Fruit fly (Drosophila melanogaster) whole organism, wandering third instar larva: ENCODE data around the gene Fur1.

Experiments
- Dfd ChIP-seq: fragments of >200 bp; optimal IDR thresholded peaks from 2 replicates; lab custom pipeline; 2017; ENCODE audit warnings: missing biosample characterization, missing genetic modification characterization
- Dif ChIP-seq: fragments of 200-275, 200-300 bp; sonication (Bioruptor generic); optimal IDR thresholded peaks from 2 replicates; lab custom pipeline; 2018; ENCODE audit warnings: missing biosample characterization, missing genetic modification characterization; ENCODE audit not compliant: partially characterized antibody
- GATAd ChIP-seq: sonication (Bioruptor generic); optimal IDR thresholded peaks from 2 replicates; lab custom pipeline; 2016; ENCODE audit warnings: missing biosample characterization, missing genetic modification characterization
- HLH106 ChIP-seq: fragments of 200-800 bp; optimal IDR thresholded peaks from 3 replicates; lab custom pipeline; 2019; ENCODE audit warnings: missing biosample characterization, mild to moderate bottlenecking, missing genetic modification characterization, moderate library complexity
- Hnf4 ChIP-seq: fragments of 200-800 bp; sonication (Bioruptor generic); optimal IDR thresholded peaks from 2 replicates; lab custom pipeline; 2016; ENCODE audit warnings: missing biosample characterization, mild to moderate bottlenecking, missing genetic modification characterization
- Hr78 ChIP-seq: fragments of >200 bp; optimal IDR thresholded peaks from 2 replicates; lab custom pipeline; 2017; ENCODE audit warnings: missing biosample characterization, missing genetic modification characterization
- Hr83 ChIP-seq: fragments of 200-300 bp; sonication (Bioruptor generic); optimal IDR thresholded peaks from 2 replicates; lab custom pipeline; 2016; ENCODE audit warnings: missing biosample characterization, mild to moderate bottlenecking, missing genetic modification characterization, moderate library complexity; ENCODE audit not compliant: poor library complexity, severe bottlenecking
- Jra ChIP-seq: sonication (Bioruptor generic); optimal IDR thresholded peaks from 2 replicates; lab custom pipeline; 2016; ENCODE audit warnings: missing biosample characterization, missing genetic modification characterization
- Mio ChIP-seq: sonication (Bioruptor generic); optimal IDR thresholded peaks from 2 replicates; lab custom pipeline; 2016; ENCODE audit warnings: missing biosample characterization, missing genetic modification characterization
- N ChIP-seq: fragments of >200 bp; optimal IDR thresholded peaks from 2 replicates; lab custom pipeline; 2018; ENCODE audit warnings: missing biosample characterization, missing external identifiers, missing genetic modification characterization
- OdsH ChIP-seq: fragments of 200-800 bp; sonication (Bioruptor generic); optimal IDR thresholded peaks from 2 replicates; lab custom pipeline; 2016; ENCODE audit warnings: missing biosample characterization, mild to moderate bottlenecking, missing genetic modification characterization
- Rel ChIP-seq, 2 experiments: fragments of 200-800 bp; sonication (Bioruptor generic) in 1 of 2; optimal IDR thresholded peaks; 2 replicates in 1 of 2; 3 replicates in 1 of 2; lab custom pipeline; 2016 to 2019; ENCODE audit warnings: mild to moderate bottlenecking in 2 of 2, missing biosample characterization in 2 of 2, missing genetic modification characterization in 2 of 2, moderate library complexity in 1 of 2
- Sp1 ChIP-seq: fragments of 200-800 bp; sonication (Bioruptor generic); optimal IDR thresholded peaks from 3 replicates; lab custom pipeline; 2019; ENCODE audit warnings: missing biosample characterization, mild to moderate bottlenecking, missing genetic modification characterization, moderate library complexity
- Vsx2 ChIP-seq: fragments of 200-300, 225-300 bp; sonication (Bioruptor generic); optimal IDR thresholded peaks from 2 replicates; lab custom pipeline; 2018; ENCODE audit warnings: missing biosample characterization, missing genetic modification characterization; ENCODE audit not compliant: partially characterized antibody
- br ChIP-seq: fragments of 200-800 bp; sonication (Bioruptor generic); optimal IDR thresholded peaks from 2 replicates; lab custom pipeline; 2016; ENCODE audit warnings: missing biosample characterization, missing genetic modification characterization
- brk ChIP-seq: fragments of 200-800 bp; sonication (Bioruptor generic); optimal IDR thresholded peaks from 2 replicates; lab custom pipeline; 2016; ENCODE audit warnings: missing biosample characterization, mild to moderate bottlenecking, missing genetic modification characterization
- dl ChIP-seq, 2 experiments: fragments of 175-275, 200-275 bp in 1 of 2; fragments of 200-275 bp in 1 of 2; sonication (Bioruptor generic); optimal IDR thresholded peaks; lab custom pipeline; 2018; ENCODE audit warnings: mild to moderate bottlenecking in 2 of 2, missing biosample characterization in 2 of 2, missing genetic modification characterization in 2 of 2, moderate library complexity in 2 of 2; ENCODE audit not compliant: partially characterized antibody in 2 of 2, insufficient read depth in 1 of 2
- dmrt93B ChIP-seq: fragments of 200-800 bp; sonication (Bioruptor generic); optimal IDR thresholded peaks from 2 replicates; lab custom pipeline; 2018; ENCODE audit warnings: missing biosample characterization, mild to moderate bottlenecking, missing genetic modification characterization
- foxo ChIP-seq, 2 experiments: fragments of 200-800 bp; sonication (Bioruptor generic); optimal IDR thresholded peaks; 2 replicates in 1 of 2; 3 replicates in 1 of 2; lab custom pipeline; 2016 to 2017; ENCODE audit warnings: missing biosample characterization in 2 of 2, missing genetic modification characterization in 2 of 2
- fru ChIP-seq: fragments of 200-800 bp; sonication (Bioruptor generic); optimal IDR thresholded peaks from 3 replicates; lab custom pipeline; 2016; ENCODE audit warnings: missing biosample characterization, mild to moderate bottlenecking, missing genetic modification characterization
- h ChIP-seq: fragments of 200-800 bp; sonication (Bioruptor generic); optimal IDR thresholded peaks from 3 replicates; lab custom pipeline; 2016; ENCODE audit warnings: missing biosample characterization, mild to moderate bottlenecking, missing genetic modification characterization
- jim ChIP-seq: fragments of 175-275, 200-325 bp; sonication (Bioruptor generic); optimal IDR thresholded peaks from 2 replicates; lab custom pipeline; 2016; ENCODE audit warnings: missing biosample characterization, mild to moderate bottlenecking, missing genetic modification characterization
- lola ChIP-seq: fragments of >200 bp; optimal IDR thresholded peaks from 2 replicates; lab custom pipeline; 2017; ENCODE audit warnings: missing biosample characterization, missing genetic modification characterization
- pan ChIP-seq: fragments of >200 bp; optimal IDR thresholded peaks from 2 replicates; lab custom pipeline; 2017
- psq ChIP-seq: fragments of 200-800 bp; sonication (Bioruptor generic); optimal IDR thresholded peaks from 3 replicates; lab custom pipeline; 2017; ENCODE audit warnings: missing biosample characterization, mild to moderate bottlenecking, missing genetic modification characterization, moderate library complexity
- rgr ChIP-seq: fragments of 200-800 bp; sonication (Bioruptor generic); optimal IDR thresholded peaks from 3 replicates; lab custom pipeline; 2016; ENCODE audit warnings: missing biosample characterization, mild to moderate bottlenecking, missing genetic modification characterization
- sage ChIP-seq: fragments of 200-800 bp; sonication (Bioruptor generic); optimal IDR thresholded peaks from 2 replicates; lab custom pipeline; 2016; ENCODE audit warnings: missing biosample characterization, mild to moderate bottlenecking, missing genetic modification characterization
- tai ChIP-seq: sonication (Bioruptor generic); optimal IDR thresholded peaks from 2 replicates; lab custom pipeline; 2016; ENCODE audit warnings: missing biosample characterization, missing genetic modification characterization
- woc ChIP-seq: sonication (Bioruptor generic); optimal IDR thresholded peaks from 2 replicates; lab custom pipeline; 2016; ENCODE audit warnings: missing biosample characterization, mild to moderate bottlenecking, missing genetic modification characterization

Fur1 gene

DNA sequence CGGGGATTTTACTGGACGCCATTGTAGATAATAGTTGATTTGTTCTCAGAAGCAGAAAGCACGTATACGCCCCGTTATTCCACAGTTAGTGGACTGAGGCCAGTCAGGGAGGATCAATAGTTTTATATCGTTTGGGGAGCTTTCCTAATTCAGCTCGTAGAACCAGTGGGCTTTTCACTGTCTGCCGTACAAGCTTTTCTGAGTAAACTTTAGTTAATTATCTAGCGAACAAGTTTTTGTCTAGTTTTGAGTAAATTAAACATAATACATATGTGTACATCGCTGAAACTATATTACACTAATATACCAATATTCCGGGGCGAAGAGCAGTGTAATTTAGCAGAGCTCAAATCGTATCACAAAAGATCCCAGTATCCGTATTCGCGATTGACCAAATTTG, 150.2 kb downstream of the Fur1 start, which contains the start of gene CG10562:
TSS of gene CG10562 (minus strand) at position 101 of the 400 bp plus-strand sequence.
- TF ChIP-seq HLH106 (tag; lab: Kevin White, UChicago), result no peak
- TF ChIP-seq rgr (GFP tag; lab: Kevin White, UChicago), result no peak
- TF ChIP-seq GATAd (GFP tag; lab: Kevin White, UChicago), result no peak
- no peak for TF ChIP-seq woc

DNA sequence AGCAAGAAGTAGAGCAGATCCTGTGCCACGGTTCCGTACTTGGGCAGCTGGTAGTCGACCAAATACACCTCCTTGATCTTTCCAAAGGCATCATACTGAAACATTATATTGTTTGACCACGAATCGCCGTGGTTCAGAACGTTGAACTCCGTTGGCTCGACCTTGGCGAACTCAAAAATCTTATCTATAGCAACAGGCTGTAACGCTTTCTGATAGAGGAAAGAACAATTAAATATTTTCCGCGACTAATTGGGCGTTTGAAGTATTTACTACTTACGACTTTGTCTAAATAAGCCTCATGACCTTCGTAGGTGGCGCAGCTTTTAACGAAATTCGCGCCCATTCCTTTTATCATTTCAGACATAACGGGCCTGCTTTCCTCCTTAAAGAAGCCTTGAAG, 151.2 kb downstream of the Fur1 start:
- TF ChIP-seq GATAd (GFP tag; lab: Kevin White, UChicago) (no peak), Hr78 (no peak), Rel (GFP tag; optimal IDR thresholded peaks at IDR 0.05; lab: Kevin White, UChicago) (no peak), Rel (tag; optimal IDR thresholded peaks at IDR 0.05; lab: Kevin White, UChicago) (no peak), Jra (GFP tag; lab: Kevin White, UChicago) (no peak), woc (no peak), sage (GFP tag; lab: Kevin White, UChicago) (no peak), foxo (GFP tag; optimal IDR thresholded peaks at IDR 0.05; lab: Kevin White, UChicago) (no peak), tai (GFP tag; lab: Kevin White, UChicago) (no peak), dmrt93B (GFP tag; lab: Kevin White, UChicago) (no peak), Dfd (GFP tag; lab: Kevin White, UChicago) (no peak), N (GFP tag; lab: Kevin White, UChicago) (no peak), pan (lab: Kevin White, UChicago) (no peak), Hnf4 (GFP tag; lab: Kevin White, UChicago) (no peak), Hr83 (no peak), psq (GFP tag; lab: Kevin White, UChicago) (no peak), lola (GFP tag; lab: Kevin White, UChicago) (no peak)

DNA sequence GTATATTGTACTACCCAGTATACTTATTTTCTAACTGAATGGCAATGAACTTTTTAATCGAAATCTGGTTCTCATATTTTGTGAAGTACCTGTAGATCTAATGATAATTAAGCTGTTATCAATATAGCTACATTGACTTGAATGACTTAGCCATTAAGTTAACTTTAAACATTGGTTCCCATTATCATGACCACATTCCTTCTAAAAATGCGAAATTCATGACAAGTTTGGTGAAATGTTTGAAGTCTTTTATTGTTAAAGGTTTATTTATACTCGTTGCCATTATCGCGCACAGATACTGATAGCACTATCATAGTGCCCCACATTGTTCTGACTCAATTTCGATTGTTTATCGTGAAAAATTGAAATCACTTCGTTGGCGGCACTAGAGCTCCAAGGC, 152.0 kb downstream of the Fur1 start:
- no peak for TF ChIP-seq Rel (GFP tag; optimal IDR thresholded peaks at IDR 0.05; lab: Kevin White, UChicago)
- TF ChIP-seq Rel (tag; optimal IDR thresholded peaks at IDR 0.05; lab: Kevin White, UChicago), result peak; percentile 83
- TF ChIP-seq dl (GFP tag; optimal IDR thresholded peaks at IDR 0.05; lab: Kevin White, UChicago; ENCODE audit: insufficient read depth in 1 of 2, partially characterized antibody in 2 of 2), result no peak
- no peak for TF ChIP-seq woc

DNA sequence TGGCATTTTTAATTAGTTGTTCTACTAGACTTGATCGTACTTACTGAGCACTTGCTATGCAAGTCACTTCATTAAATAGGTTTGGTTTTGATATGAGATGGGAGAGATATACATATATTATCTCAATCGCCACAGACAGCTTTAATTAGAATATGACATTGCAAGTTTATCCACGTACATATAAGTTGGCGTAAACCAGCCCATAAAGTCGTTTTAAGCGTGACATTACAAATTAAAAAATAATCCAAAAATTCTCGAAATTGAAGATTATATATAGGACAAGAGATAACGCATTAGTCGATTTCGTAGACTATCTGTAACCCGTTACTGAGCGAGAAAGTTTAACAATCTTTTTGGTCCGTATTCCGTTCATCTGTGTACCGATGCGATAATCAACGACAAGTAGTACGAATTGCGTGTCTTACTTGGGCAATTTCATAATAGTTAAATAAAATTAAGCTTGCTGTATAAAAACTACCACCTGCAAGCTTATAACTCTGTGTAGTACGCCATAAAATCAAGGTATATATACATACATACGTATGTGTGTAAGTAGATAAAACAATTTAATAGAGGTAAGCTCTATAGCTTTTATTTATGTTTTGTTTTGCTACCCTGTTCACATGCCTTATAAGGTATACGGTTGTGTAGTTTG, 152.7 kb downstream of the Fur1 start, which contains the start of gene CG10560:
TSS of gene CG10560 (minus strand) at position 51 of the 655 bp plus-strand sequence.
- TF ChIP-seq Sp1 (GFP tag; lab: Kevin White, UChicago), result no peak
- no peak for TF ChIP-seq jim (GFP tag; lab: Kevin White, UChicago)
- TF ChIP-seq Dfd (GFP tag; lab: Kevin White, UChicago), result no peak
- TF ChIP-seq dl (GFP tag; optimal IDR thresholded peaks at IDR 0.05; lab: Kevin White, UChicago; ENCODE audit: insufficient read depth in 1 of 2, partially characterized antibody in 2 of 2), result no peak
- no peak for TF ChIP-seq fru

DNA sequence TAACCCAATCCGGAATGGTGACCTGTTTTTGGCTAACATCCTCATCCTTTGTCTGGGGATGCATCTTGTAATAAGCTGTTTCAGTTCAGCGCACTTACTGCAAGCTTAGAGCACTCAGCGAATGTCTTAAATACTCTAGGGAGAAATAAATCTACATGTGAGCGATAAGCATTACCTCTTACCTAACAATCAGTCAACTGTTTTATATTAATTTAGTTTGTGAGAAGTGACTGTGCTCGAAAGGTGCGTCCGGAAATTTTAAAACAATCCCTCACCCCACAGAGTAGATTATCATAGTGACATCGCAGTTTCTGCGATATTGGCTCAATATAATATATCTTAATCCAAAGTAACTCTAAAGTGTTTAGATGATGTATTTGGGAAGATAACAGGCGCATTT, 154.8 kb downstream of the Fur1 start, which contains the start of gene CG10553:
TSS of gene CG10553 (minus strand) at position 101 of the 400 bp plus-strand sequence.
- TF ChIP-seq HLH106 (tag; lab: Kevin White, UChicago) (no peak), br (no peak), psq (GFP tag; lab: Kevin White, UChicago) (no peak), OdsH (GFP tag; lab: Kevin White, UChicago) (no peak), foxo (GFP tag; optimal IDR thresholded peaks at IDR 0.05; lab: Kevin White, UChicago) (no peak), dmrt93B (GFP tag; lab: Kevin White, UChicago) (no peak)
- TF ChIP-seq, all 38 proteins: peak for 0

DNA sequence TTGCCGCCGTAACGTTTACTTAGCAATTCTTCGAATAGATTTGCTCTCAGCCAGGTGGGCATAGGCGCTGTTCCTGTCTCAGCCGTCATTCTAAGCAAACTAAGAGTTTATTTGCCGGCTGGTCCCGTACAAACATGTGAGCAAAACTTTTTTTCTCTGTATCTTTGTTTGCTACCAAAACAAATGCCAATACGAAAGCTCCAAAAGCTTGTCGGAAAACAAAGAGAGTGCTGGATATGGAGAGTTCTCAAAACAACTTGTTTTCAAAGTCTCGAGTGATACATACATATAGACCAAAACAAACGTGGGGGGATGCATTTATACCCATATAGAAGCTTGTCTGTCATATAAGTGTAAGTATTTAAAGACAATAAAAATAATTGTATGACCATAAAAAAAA, 156.8 kb downstream of the Fur1 start, which contains the start of gene CG10559:
TSS of gene CG10559 (minus strand) at position 101 of the 400 bp plus-strand sequence.
- peak; percentile 49 for TF ChIP-seq Dif (GFP tag; lab: Kevin White, UChicago)
- no peak for TF ChIP-seq dmrt93B (GFP tag; lab: Kevin White, UChicago)

DNA sequence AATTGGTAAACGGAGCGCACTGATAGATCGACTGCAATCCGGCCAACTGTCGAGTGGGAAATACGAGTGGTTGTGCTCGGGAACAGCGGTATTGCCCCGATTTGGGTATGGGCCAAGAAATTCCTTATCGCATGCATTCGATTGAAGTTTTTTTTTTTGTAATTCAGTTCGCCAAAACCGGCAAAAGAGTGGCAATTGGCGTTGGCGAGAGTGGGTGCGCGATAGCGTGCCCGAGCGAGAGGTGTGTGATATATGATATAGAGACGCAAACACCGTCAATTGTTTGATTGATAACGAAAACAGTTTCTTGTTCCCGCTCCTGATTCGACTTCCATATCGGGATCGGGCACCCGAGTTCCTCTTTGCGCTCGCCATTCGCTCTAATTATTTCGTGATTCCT, 159.1 kb downstream of the Fur1 start, which contains the start of gene CG31087:
TSS of gene CG31087 (minus strand) at position 63 of the 400 bp plus-strand sequence.
- TF ChIP-seq Rel (GFP tag; optimal IDR thresholded peaks at IDR 0.05; lab: Kevin White, UChicago), result no peak
- TF ChIP-seq Rel (tag; optimal IDR thresholded peaks at IDR 0.05; lab: Kevin White, UChicago), result peak; percentile 91
- TF ChIP-seq sage (GFP tag; lab: Kevin White, UChicago), result no peak
- no peak for TF ChIP-seq jim (GFP tag; lab: Kevin White, UChicago)
- TF ChIP-seq Hnf4 (GFP tag; lab: Kevin White, UChicago), result no peak
- no peak for TF ChIP-seq Dif (GFP tag; lab: Kevin White, UChicago)
- TF ChIP-seq Jra (GFP tag; lab: Kevin White, UChicago), result no peak
- TF ChIP-seq psq (GFP tag; lab: Kevin White, UChicago), result peak; percentile 81
- TF ChIP-seq OdsH (GFP tag; lab: Kevin White, UChicago), result no peak
- no peak for TF ChIP-seq Mio (GFP tag; lab: Kevin White, UChicago)
- TF ChIP-seq rgr (GFP tag; lab: Kevin White, UChicago), result no peak
- TF ChIP-seq br, result no peak
- peak; percentile 19 for TF ChIP-seq h
- no peak for TF ChIP-seq foxo (GFP tag; optimal IDR thresholded peaks at IDR 0.05; lab: Kevin White, UChicago)
- TF ChIP-seq Hr83, result no peak
- TF ChIP-seq Hr78, result no peak
- no peak for TF ChIP-seq brk (GFP tag; lab: Kevin White, UChicago)
- peak; percentile 40 for TF ChIP-seq Vsx2 (GFP tag; lab: Kevin White, UChicago)
- TF ChIP-seq, all 38 proteins: peak for 4
